Fruit fly (Drosophila melanogaster) whole organism, wandering third instar larva: ENCODE results near the gene CG31661.
A peak's percentile ranks its signal among the peaks of the same experiment; 100 is the strongest.

Experiments
- CG32264 ChIP-seq: fragments of 200-800 bp; sonication (Bioruptor generic); optimal IDR thresholded peaks from 2 replicates; lab custom pipeline; 2016; ENCODE audit warnings: missing biosample characterization, missing genetic modification characterization
- CG9705 ChIP-seq: fragments of 200-800 bp; sonication (Bioruptor generic); optimal IDR thresholded peaks from 2 replicates; lab custom pipeline; 2018; ENCODE audit warnings: missing biosample characterization, mild to moderate bottlenecking, missing genetic modification characterization
- CrebA ChIP-seq: fragments of 200-800 bp; sonication (Bioruptor generic); optimal IDR thresholded peaks from 2 replicates; lab custom pipeline; 2016; ENCODE audit warnings: missing biosample characterization, mild to moderate bottlenecking, missing genetic modification characterization, borderline replicate concordance
- Dfd ChIP-seq: fragments of >200 bp; optimal IDR thresholded peaks from 2 replicates; lab custom pipeline; 2017; ENCODE audit warnings: missing biosample characterization, missing genetic modification characterization
- Dif ChIP-seq: fragments of 200-275, 200-300 bp; sonication (Bioruptor generic); optimal IDR thresholded peaks from 2 replicates; lab custom pipeline; 2018; ENCODE audit warnings: missing biosample characterization, missing genetic modification characterization; ENCODE audit not compliant: partially characterized antibody
- HLH106 ChIP-seq: fragments of 200-800 bp; optimal IDR thresholded peaks from 3 replicates; lab custom pipeline; 2019; ENCODE audit warnings: missing biosample characterization, mild to moderate bottlenecking, missing genetic modification characterization, moderate library complexity
- Hnf4 ChIP-seq: fragments of 200-800 bp; sonication (Bioruptor generic); optimal IDR thresholded peaks from 2 replicates; lab custom pipeline; 2016; ENCODE audit warnings: missing biosample characterization, mild to moderate bottlenecking, missing genetic modification characterization
- Hr83 ChIP-seq: fragments of 200-300 bp; sonication (Bioruptor generic); optimal IDR thresholded peaks from 2 replicates; lab custom pipeline; 2016; ENCODE audit warnings: missing biosample characterization, mild to moderate bottlenecking, missing genetic modification characterization, moderate library complexity; ENCODE audit not compliant: poor library complexity, severe bottlenecking
- Jra ChIP-seq: sonication (Bioruptor generic); optimal IDR thresholded peaks from 2 replicates; lab custom pipeline; 2016; ENCODE audit warnings: missing biosample characterization, missing genetic modification characterization
- Mio ChIP-seq: sonication (Bioruptor generic); optimal IDR thresholded peaks from 2 replicates; lab custom pipeline; 2016; ENCODE audit warnings: missing biosample characterization, missing genetic modification characterization
- Myc ChIP-seq: fragments of >200 bp; optimal IDR thresholded peaks from 2 replicates; lab custom pipeline; 2017
- OdsH ChIP-seq: fragments of 200-800 bp; sonication (Bioruptor generic); optimal IDR thresholded peaks from 2 replicates; lab custom pipeline; 2016; ENCODE audit warnings: missing biosample characterization, mild to moderate bottlenecking, missing genetic modification characterization
- Sp1 ChIP-seq: fragments of 200-800 bp; sonication (Bioruptor generic); optimal IDR thresholded peaks from 3 replicates; lab custom pipeline; 2019; ENCODE audit warnings: missing biosample characterization, mild to moderate bottlenecking, missing genetic modification characterization, moderate library complexity
- Vsx2 ChIP-seq: fragments of 200-300, 225-300 bp; sonication (Bioruptor generic); optimal IDR thresholded peaks from 2 replicates; lab custom pipeline; 2018; ENCODE audit warnings: missing biosample characterization, missing genetic modification characterization; ENCODE audit not compliant: partially characterized antibody
- br ChIP-seq: fragments of 200-800 bp; sonication (Bioruptor generic); optimal IDR thresholded peaks from 2 replicates; lab custom pipeline; 2016; ENCODE audit warnings: missing biosample characterization, missing genetic modification characterization
- brk ChIP-seq: fragments of 200-800 bp; sonication (Bioruptor generic); optimal IDR thresholded peaks from 2 replicates; lab custom pipeline; 2016; ENCODE audit warnings: missing biosample characterization, mild to moderate bottlenecking, missing genetic modification characterization
- dl ChIP-seq, 2 experiments: fragments of 175-275, 200-275 bp in 1 of 2; fragments of 200-275 bp in 1 of 2; sonication (Bioruptor generic); optimal IDR thresholded peaks; lab custom pipeline; 2018; ENCODE audit warnings: mild to moderate bottlenecking in 2 of 2, missing biosample characterization in 2 of 2, missing genetic modification characterization in 2 of 2, moderate library complexity in 2 of 2; ENCODE audit not compliant: partially characterized antibody in 2 of 2, insufficient read depth in 1 of 2
- dmrt93B ChIP-seq: fragments of 200-800 bp; sonication (Bioruptor generic); optimal IDR thresholded peaks from 2 replicates; lab custom pipeline; 2018; ENCODE audit warnings: missing biosample characterization, mild to moderate bottlenecking, missing genetic modification characterization
- ey ChIP-seq: fragments of 200-800 bp; sonication (Bioruptor generic); optimal IDR thresholded peaks from 2 replicates; lab custom pipeline; 2016; ENCODE audit warnings: missing biosample characterization, missing genetic modification characterization
- foxo ChIP-seq, 2 experiments: fragments of 200-800 bp; sonication (Bioruptor generic); optimal IDR thresholded peaks; 2 replicates in 1 of 2; 3 replicates in 1 of 2; lab custom pipeline; 2016 to 2017; ENCODE audit warnings: missing biosample characterization in 2 of 2, missing genetic modification characterization in 2 of 2
- fru ChIP-seq: fragments of 200-800 bp; sonication (Bioruptor generic); optimal IDR thresholded peaks from 3 replicates; lab custom pipeline; 2016; ENCODE audit warnings: missing biosample characterization, mild to moderate bottlenecking, missing genetic modification characterization
- h ChIP-seq: fragments of 200-800 bp; sonication (Bioruptor generic); optimal IDR thresholded peaks from 3 replicates; lab custom pipeline; 2016; ENCODE audit warnings: missing biosample characterization, mild to moderate bottlenecking, missing genetic modification characterization
- jim ChIP-seq: fragments of 175-275, 200-325 bp; sonication (Bioruptor generic); optimal IDR thresholded peaks from 2 replicates; lab custom pipeline; 2016; ENCODE audit warnings: missing biosample characterization, mild to moderate bottlenecking, missing genetic modification characterization
- lola ChIP-seq: fragments of >200 bp; optimal IDR thresholded peaks from 2 replicates; lab custom pipeline; 2017; ENCODE audit warnings: missing biosample characterization, missing genetic modification characterization
- psq ChIP-seq: fragments of 200-800 bp; sonication (Bioruptor generic); optimal IDR thresholded peaks from 3 replicates; lab custom pipeline; 2017; ENCODE audit warnings: missing biosample characterization, mild to moderate bottlenecking, missing genetic modification characterization, moderate library complexity
- rgr ChIP-seq: fragments of 200-800 bp; sonication (Bioruptor generic); optimal IDR thresholded peaks from 3 replicates; lab custom pipeline; 2016; ENCODE audit warnings: missing biosample characterization, mild to moderate bottlenecking, missing genetic modification characterization
- sage ChIP-seq: fragments of 200-800 bp; sonication (Bioruptor generic); optimal IDR thresholded peaks from 2 replicates; lab custom pipeline; 2016; ENCODE audit warnings: missing biosample characterization, mild to moderate bottlenecking, missing genetic modification characterization
- sv ChIP-seq: fragments of 200-800 bp; sonication (Bioruptor generic); optimal IDR thresholded peaks from 3 replicates; lab custom pipeline; 2016; ENCODE audit warnings: missing biosample characterization, missing genetic modification characterization
- tai ChIP-seq: sonication (Bioruptor generic); optimal IDR thresholded peaks from 2 replicates; lab custom pipeline; 2016; ENCODE audit warnings: missing biosample characterization, missing genetic modification characterization
- usp ChIP-seq: fragments of >200 bp; optimal IDR thresholded peaks from 2 replicates; lab custom pipeline; 2017; ENCODE audit warnings: missing biosample characterization, missing genetic modification characterization
- woc ChIP-seq: sonication (Bioruptor generic); optimal IDR thresholded peaks from 2 replicates; lab custom pipeline; 2016; ENCODE audit warnings: missing biosample characterization, mild to moderate bottlenecking, missing genetic modification characterization

CG31661 gene

DNA sequence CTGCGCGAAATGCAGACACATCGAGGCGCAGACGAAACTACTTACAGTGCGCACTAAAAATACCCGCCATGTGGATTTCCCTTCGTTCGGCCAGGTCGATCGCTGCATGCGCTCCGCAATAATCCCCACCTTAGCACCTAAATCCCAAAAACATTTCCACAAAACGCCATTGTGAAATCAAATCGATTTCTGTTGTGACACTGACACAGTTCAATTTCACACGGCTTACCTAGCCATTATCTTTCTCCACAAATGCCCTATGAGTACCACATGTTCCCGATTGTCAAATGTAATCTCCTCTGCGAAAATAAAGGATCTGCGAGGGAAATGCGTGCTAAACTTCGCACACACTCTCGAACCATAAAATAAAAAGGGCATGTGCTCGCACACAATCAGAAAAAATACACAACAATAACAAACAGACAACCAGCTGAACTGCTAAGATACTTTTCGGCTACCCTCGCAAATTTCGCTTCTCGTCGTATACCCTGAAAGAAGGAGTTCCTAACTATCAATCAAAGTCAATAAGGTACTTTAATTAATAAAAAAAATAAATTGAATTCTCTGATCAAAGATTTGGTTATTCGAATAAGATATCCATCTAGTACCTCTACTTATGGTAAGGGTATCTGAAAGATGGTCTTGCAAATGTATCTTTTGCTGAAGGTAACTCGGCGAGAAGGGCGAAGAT is 10.9 kb upstream of the CG31661 start:
- peak; percentile 51 for TF ChIP-seq OdsH (GFP tag; lab: Kevin White, UChicago)
- TF ChIP-seq Dif: no peak
- TF ChIP-seq CG9705 (GFP tag; lab: Kevin White, UChicago): no peak
- no peak for TF ChIP-seq brk
- TF ChIP-seq Vsx2: no peak
- TF ChIP-seq h (GFP tag; lab: Kevin White, UChicago): peak; percentile 60
- TF ChIP-seq rgr (GFP tag; lab: Kevin White, UChicago): peak; percentile 19
- peak; percentile 56 for TF ChIP-seq psq
- no peak for TF ChIP-seq Dfd (GFP tag; lab: Kevin White, UChicago)
- no peak for TF ChIP-seq Hnf4 (GFP tag; lab: Kevin White, UChicago)
- peak; percentile 80 for TF ChIP-seq woc (GFP tag; lab: Kevin White, UChicago)
- peak; percentile 22 for TF ChIP-seq HLH106 (tag; lab: Kevin White, UChicago)
- TF ChIP-seq tai (GFP tag; lab: Kevin White, UChicago): no peak
- no peak for TF ChIP-seq CG32264
- TF ChIP-seq br (GFP tag; lab: Kevin White, UChicago): peak; percentile 32
- peak; percentile 52 for TF ChIP-seq Sp1 (GFP tag; lab: Kevin White, UChicago)
- peak; percentile 51 for TF ChIP-seq ey (GFP tag; lab: Kevin White, UChicago)
- TF ChIP-seq jim (GFP tag; lab: Kevin White, UChicago): no peak
- no peak for TF ChIP-seq sv
- TF ChIP-seq usp (GFP tag; lab: Kevin White, UChicago): no peak
- TF ChIP-seq foxo (GFP tag; optimal IDR thresholded peaks at IDR 0.05; lab: Kevin White, UChicago): peak in 1 of 2 experiments; percentile 59
- TF ChIP-seq lola (GFP tag; lab: Kevin White, UChicago): no peak
- TF ChIP-seq dmrt93B (GFP tag; lab: Kevin White, UChicago): peak; percentile 39
- no peak for TF ChIP-seq Myc (lab: Kevin White, UChicago)
- peak; percentile 71 for TF ChIP-seq fru

DNA sequence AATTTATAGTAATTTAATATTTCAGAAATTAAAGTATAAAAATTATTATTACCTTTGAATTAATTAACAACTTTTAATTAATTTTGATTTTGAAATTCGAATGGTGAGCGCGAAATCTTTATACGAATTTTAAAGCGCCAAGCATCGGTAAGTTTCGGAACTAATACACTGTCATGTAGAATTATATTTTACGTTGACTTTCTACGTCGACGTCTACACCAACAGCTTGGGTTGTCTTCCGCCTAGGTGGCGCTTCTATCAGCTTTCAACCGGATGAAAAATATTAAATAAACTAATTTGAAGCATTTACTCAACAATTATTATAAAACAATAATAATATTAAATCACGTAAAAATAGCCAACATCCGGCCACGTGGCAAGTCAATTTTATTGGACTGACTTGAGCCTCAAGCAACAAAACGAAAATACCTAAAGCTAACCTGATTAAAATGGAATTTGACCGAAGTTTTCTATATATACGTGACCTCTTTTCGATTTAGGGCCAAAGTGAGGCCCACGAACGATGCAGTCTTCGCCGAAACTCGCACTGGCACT is 5.2 kb upstream of the CG31661 start, which contains the start of gene CG31928:
Gene CG31928, plus strand, starts transcription at position 505 of the 555 bp plus-strand sequence.
- TF ChIP-seq usp (GFP tag; lab: Kevin White, UChicago) (no peak), br (GFP tag; lab: Kevin White, UChicago) (no peak), Vsx2 (no peak), OdsH (GFP tag; lab: Kevin White, UChicago) (no peak), Myc (lab: Kevin White, UChicago) (peak; percentile 85), tai (GFP tag; lab: Kevin White, UChicago) (no peak)

DNA sequence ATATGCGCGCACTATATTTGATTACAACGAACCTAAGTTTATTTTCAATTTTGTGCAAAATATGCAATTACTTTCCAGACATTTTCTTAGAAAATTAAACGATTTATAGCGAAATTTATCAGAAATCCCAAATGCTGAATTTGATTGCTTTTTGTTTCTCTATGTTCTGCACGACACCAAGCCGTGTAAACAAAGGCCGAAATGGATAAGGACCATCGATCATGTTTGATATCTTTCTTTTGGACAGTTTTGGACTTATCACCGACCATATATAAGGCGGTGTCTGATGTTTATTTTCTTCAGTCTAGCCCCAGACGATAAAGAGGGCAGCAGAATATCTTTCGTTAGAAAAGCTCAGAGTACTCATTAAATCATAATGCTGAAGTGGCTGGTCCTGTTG is 3.3 kb upstream of the CG31661 start, which contains the start of gene CG33128:
Gene CG33128, plus strand, starts transcription at position 301 of the 400 bp plus-strand sequence.
- TF ChIP-seq Hnf4 (GFP tag; lab: Kevin White, UChicago): no peak

DNA sequence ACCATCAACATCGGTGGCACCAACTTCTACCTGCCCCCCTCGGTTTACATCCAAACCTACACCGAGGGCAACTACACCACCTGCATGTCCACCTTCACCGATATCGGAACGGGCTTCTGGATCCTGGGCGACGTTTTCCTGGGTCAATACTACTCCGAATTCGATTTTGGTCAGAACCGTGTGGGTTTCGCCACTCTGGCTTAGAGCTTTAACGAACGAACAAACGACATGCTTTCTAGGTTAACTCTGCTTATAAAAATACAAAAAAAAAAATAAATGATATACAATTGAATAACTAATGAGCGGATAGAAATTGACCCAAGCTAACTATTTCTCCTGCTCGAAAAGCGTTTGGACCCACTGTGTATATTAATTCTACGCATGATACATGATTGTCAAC is 1.9 kb upstream of the CG31661 start, which contains the start of gene CG31926:
Gene CG31926, plus strand, starts transcription at position 301 of the 400 bp plus-strand sequence.
- no peak for TF ChIP-seq br (GFP tag; lab: Kevin White, UChicago)
- no peak for TF ChIP-seq Mio (GFP tag; lab: Kevin White, UChicago)
- TF ChIP-seq woc (GFP tag; lab: Kevin White, UChicago): no peak
- no peak for TF ChIP-seq Vsx2
- no peak for TF ChIP-seq sv
- no peak for TF ChIP-seq foxo (GFP tag; optimal IDR thresholded peaks at IDR 0.05; lab: Kevin White, UChicago)
- no peak for TF ChIP-seq Myc (lab: Kevin White, UChicago)
- TF ChIP-seq Hnf4 (GFP tag; lab: Kevin White, UChicago): no peak
- no peak for TF ChIP-seq CrebA
- TF ChIP-seq Dif: no peak
- TF ChIP-seq sage: no peak
- no peak for TF ChIP-seq Sp1 (GFP tag; lab: Kevin White, UChicago)
- TF ChIP-seq Jra: no peak
- TF ChIP-seq dl (GFP tag; optimal IDR thresholded peaks at IDR 0.05; lab: Kevin White, UChicago; ENCODE audit: insufficient read depth in 1 of 2, partially characterized antibody in 2 of 2): no peak
- TF ChIP-seq Hr83 (GFP tag; lab: Kevin White, UChicago): no peak
- TF ChIP-seq OdsH (GFP tag; lab: Kevin White, UChicago): no peak
- TF ChIP-seq rgr (GFP tag; lab: Kevin White, UChicago): no peak
- no peak for TF ChIP-seq fru
